Fruit fly (Drosophila melanogaster) whole organism, embryonic: ENCODE data around the gene CG45072.

Source experiments
- Ada2b ChIP-seq: fragments of 200-800 bp; sonication (Bioruptor generic); IDR thresholded peaks from 2 replicates; pipeline ENCODE4 v1.3.6; 2022; ENCODE audit warnings: missing biosample characterization, missing genetic modification characterization
- Awh ChIP-seq: fragments of 200-800 bp; sonication (Bioruptor generic); IDR thresholded peaks from 2 replicates; pipeline ENCODE4, ENCODE4 v1.3.6; 2022; ENCODE audit warnings: missing biosample characterization, missing genetic modification characterization
- CG10321 ChIP-seq: fragments of 200-800 bp; sonication (Bioruptor generic); IDR thresholded peaks from 2 replicates; pipeline ENCODE4 v1.3.6; 2022; ENCODE audit warnings: missing biosample characterization, missing genetic modification characterization
- CG11456 ChIP-seq: fragments of 200-800 bp; sonication (Bioruptor generic); IDR thresholded peaks from 3 replicates; pipeline ENCODE4 v1.3.6; 2022; ENCODE audit warnings: missing biosample characterization, missing genetic modification characterization
- CG11696 ChIP-seq: fragments of 200-800 bp; sonication (Bioruptor generic); IDR thresholded peaks from 2 replicates; pipeline ENCODE4 v1.3.6; 2022; ENCODE audit warnings: missing biosample characterization, missing genetic modification characterization
- CG12236 ChIP-seq: fragments of 200-800 bp; sonication (Bioruptor generic); optimal IDR thresholded peaks from 2 replicates; lab custom pipeline; 2016; ENCODE audit warnings: missing biosample characterization, missing genetic modification characterization
- CG12299 ChIP-seq: fragments of 200-800 bp; sonication (Bioruptor generic); optimal IDR thresholded peaks from 2 replicates; lab custom pipeline; 2018; ENCODE audit warnings: missing biosample characterization, mild to moderate bottlenecking, missing genetic modification characterization
- CG12659 ChIP-seq: fragments of 200-800 bp; sonication (Bioruptor generic); optimal IDR thresholded peaks from 3 replicates; lab custom pipeline; 2017; ENCODE audit warnings: mild to moderate bottlenecking, missing biosample characterization, missing genetic modification reagents, missing genetic modification characterization
- CG12942 ChIP-seq: fragments of 200-800 bp; sonication (Bioruptor generic); optimal IDR thresholded peaks from 3 replicates; lab custom pipeline; 2016; ENCODE audit warnings: missing biosample characterization, missing genetic modification characterization
- CG13775 ChIP-seq: fragments of 200-800 bp; sonication (Bioruptor generic); optimal IDR thresholded peaks from 3 replicates; lab custom pipeline; 2017; ENCODE audit warnings: missing biosample characterization, mild to moderate bottlenecking, missing genetic modification characterization
- CG15601 ChIP-seq: fragments of 200-800 bp; sonication (Bioruptor generic); optimal IDR thresholded peaks from 3 replicates; lab custom pipeline; 2019; ENCODE audit warnings: missing biosample characterization, mild to moderate bottlenecking, missing genetic modification characterization, moderate library complexity
- CG31388 ChIP-seq: fragments of 200-800 bp; sonication (Bioruptor generic); optimal IDR thresholded peaks from 2 replicates; lab custom pipeline; 2016; ENCODE audit warnings: missing biosample characterization, missing genetic modification characterization
- CG32532 ChIP-seq: fragments of 200-800 bp; sonication (Bioruptor generic); IDR thresholded peaks from 2 replicates; pipeline ENCODE4 v1.3.6; 2022; ENCODE audit warnings: missing biosample characterization, missing genetic modification characterization
- CG32772 ChIP-seq: fragments of 200-800 bp; sonication (Bioruptor generic); IDR thresholded peaks from 2 replicates; pipeline ENCODE4 v1.3.6; 2022; ENCODE audit warnings: missing biosample characterization, missing genetic modification characterization
- CG4424 ChIP-seq: fragments of 200-800 bp; sonication (Bioruptor generic); optimal IDR thresholded peaks from 3 replicates; lab custom pipeline; 2016; ENCODE audit warnings: missing biosample characterization, missing genetic modification characterization
- CG4730 ChIP-seq: fragments of 200-800 bp; sonication (Bioruptor generic); IDR thresholded peaks from 2 replicates; pipeline ENCODE4 v1.3.6; 2022; ENCODE audit warnings: missing biosample characterization, missing genetic modification characterization
- CG6272 ChIP-seq: fragments of 200-800 bp; sonication (Bioruptor generic); IDR thresholded peaks from 2 replicates; pipeline ENCODE4 v1.3.6; 2022; ENCODE audit warnings: missing biosample characterization, missing genetic modification characterization
- CG6683 ChIP-seq: fragments of 200-800 bp; sonication (Bioruptor generic); optimal IDR thresholded peaks from 2 replicates; lab custom pipeline; 2017; ENCODE audit warnings: missing biosample characterization, mild to moderate bottlenecking, missing genetic modification characterization, missing genetic modification reagents
- CG7839 ChIP-seq: fragments of 200-800 bp; sonication (Bioruptor generic); optimal IDR thresholded peaks from 3 replicates; lab custom pipeline; 2018; ENCODE audit warnings: missing biosample characterization, mild to moderate bottlenecking, missing genetic modification characterization, moderate library complexity
- Camta ChIP-seq: fragments of 200-800 bp; sonication (Bioruptor generic); optimal IDR thresholded peaks from 2 replicates; lab custom pipeline; 2016; ENCODE audit warnings: missing biosample characterization, missing genetic modification characterization
- CkIIα-i1 ChIP-seq: fragments of 200-800 bp; sonication (Bioruptor generic); IDR thresholded peaks from 2 replicates; pipeline ENCODE4 v1.3.6; 2022; ENCODE audit warnings: missing biosample characterization, missing genetic modification characterization
- Dp ChIP-seq: fragments of 200-800 bp; sonication (Bioruptor generic); optimal IDR thresholded peaks from 2 replicates; lab custom pipeline; 2018; ENCODE audit warnings: missing biosample characterization, mild to moderate bottlenecking, missing genetic modification characterization, moderate library complexity
- Ets97D ChIP-seq: fragments of 200-800 bp; sonication (Bioruptor generic); optimal IDR thresholded peaks from 3 replicates; lab custom pipeline; 2016; ENCODE audit warnings: missing biosample characterization, missing genetic modification characterization
- Fer2 ChIP-seq: fragments of 200-800 bp; sonication (Bioruptor generic); optimal IDR thresholded peaks from 2 replicates; lab custom pipeline; 2018; ENCODE audit warnings: missing biosample characterization, mild to moderate bottlenecking, missing genetic modification characterization, moderate library complexity
- H15 ChIP-seq: fragments of 200-800 bp; sonication (Bioruptor generic); IDR thresholded peaks from 3 replicates; pipeline ENCODE4 v1.3.6; 2022; ENCODE audit warnings: missing biosample characterization, missing genetic modification characterization
- HLH4C ChIP-seq: fragments of 200-800 bp; sonication (Bioruptor generic); IDR thresholded peaks from 3 replicates; pipeline ENCODE4 v1.3.6; 2022; ENCODE audit warnings: missing biosample characterization, missing genetic modification characterization; ENCODE audit not compliant: partially characterized antibody
- Hey ChIP-seq: fragments of 200-800 bp; sonication (Bioruptor generic); optimal IDR thresholded peaks from 3 replicates; lab custom pipeline; 2018; ENCODE audit warnings: missing biosample characterization, mild to moderate bottlenecking, missing genetic modification characterization
- Hmr ChIP-seq: fragments of 200-800 bp; sonication (Bioruptor generic); optimal IDR thresholded peaks from 3 replicates; lab custom pipeline; 2017; ENCODE audit warnings: mild to moderate bottlenecking, missing biosample characterization, missing genetic modification reagents, missing genetic modification characterization
- Mes4 ChIP-seq: fragments of 200-800 bp; sonication (Bioruptor generic); optimal IDR thresholded peaks from 2 replicates; lab custom pipeline; 2016; ENCODE audit warnings: missing biosample characterization, missing genetic modification characterization
- Ptx1 ChIP-seq: fragments of 200-800 bp; sonication (Bioruptor generic); IDR thresholded peaks from 2 replicates; pipeline ENCODE4 v1.3.6; 2022; ENCODE audit warnings: missing biosample characterization, missing genetic modification characterization
- Rfx ChIP-seq: fragments of 200-800 bp; sonication (Bioruptor generic); IDR thresholded peaks from 2 replicates; pipeline ENCODE4 v1.3.6; 2022; ENCODE audit warnings: missing biosample characterization, missing genetic modification characterization
- Rx ChIP-seq: fragments of 200-800 bp; sonication (Bioruptor generic); IDR thresholded peaks from 2 replicates; pipeline ENCODE4 v1.3.6; 2022; ENCODE audit warnings: missing biosample characterization, missing genetic modification characterization
- Scr ChIP-seq: fragments of 200-800 bp; sonication (Bioruptor generic); IDR thresholded peaks from 2 replicates; pipeline ENCODE4 v1.3.6; 2022; ENCODE audit warnings: missing biosample characterization, missing genetic modification characterization; ENCODE audit not compliant: partially characterized antibody
- Sin3A ChIP-seq: fragments of >200 bp; optimal IDR thresholded peaks from 2 replicates; lab custom pipeline; 2018
- Sry-δ ChIP-seq: fragments of 200-800 bp; sonication (Bioruptor generic); optimal IDR thresholded peaks from 2 replicates; lab custom pipeline; 2016; ENCODE audit warnings: missing biosample characterization, missing genetic modification characterization
- az2 ChIP-seq: fragments of 200-800 bp; sonication (Bioruptor generic); optimal IDR thresholded peaks from 3 replicates; lab custom pipeline; 2016; ENCODE audit warnings: missing biosample characterization, missing genetic modification characterization
- bab2 ChIP-seq: fragments of 200-800 bp; sonication (Bioruptor generic); optimal IDR thresholded peaks from 2 replicates; lab custom pipeline; 2016; ENCODE audit warnings: missing biosample characterization, missing genetic modification characterization
- bigmax ChIP-seq: fragments of 200-800 bp; sonication (Bioruptor generic); optimal IDR thresholded peaks from 2 replicates; lab custom pipeline; 2018; ENCODE audit warnings: missing biosample characterization, mild to moderate bottlenecking, missing genetic modification characterization
- btn ChIP-seq: fragments of 200-800 bp; sonication (Bioruptor generic); optimal IDR thresholded peaks from 2 replicates; lab custom pipeline; 2016; ENCODE audit warnings: missing biosample characterization, missing genetic modification characterization
- croc ChIP-seq: fragments of 200-800 bp; sonication (Bioruptor generic); conservative IDR thresholded peaks from 3 replicates; pipeline ENCODE4 v1.3.6; 2022; ENCODE audit warnings: missing biosample characterization, missing genetic modification characterization
- ftz-f1 ChIP-seq: fragments of 200-800 bp; sonication (Bioruptor generic); optimal IDR thresholded peaks from 2 replicates; lab custom pipeline; 2016; ENCODE audit warnings: missing biosample characterization, missing genetic modification characterization
- gem ChIP-seq: fragments of 200-800 bp; sonication (Bioruptor generic); optimal IDR thresholded peaks from 2 replicates; lab custom pipeline; 2019; ENCODE audit warnings: missing biosample characterization, mild to moderate bottlenecking, missing genetic modification characterization, moderate library complexity
- kay ChIP-seq: fragments of 200-800 bp; sonication (Bioruptor generic); optimal IDR thresholded peaks from 2 replicates; lab custom pipeline; 2016; ENCODE audit warnings: missing biosample characterization, missing genetic modification characterization
- mld ChIP-seq: fragments of 200-800 bp; sonication (Bioruptor generic); IDR thresholded peaks from 3 replicates; pipeline ENCODE4 v1.3.6; 2022; ENCODE audit warnings: missing biosample characterization, missing genetic modification characterization; ENCODE audit not compliant: partially characterized antibody
- org-1 ChIP-seq: fragments of 200-800 bp; sonication (Bioruptor generic); optimal IDR thresholded peaks from 2 replicates; lab custom pipeline; 2017; ENCODE audit warnings: missing biosample characterization, missing genetic modification characterization
- otp ChIP-seq: fragments of 200-800 bp; sonication (Bioruptor generic); IDR thresholded peaks from 3 replicates; pipeline ENCODE4, ENCODE4 v1.3.6; 2022; ENCODE audit warnings: missing biosample characterization, missing genetic modification characterization
- pros ChIP-seq: fragments of 200-800 bp; sonication (Bioruptor generic); optimal IDR thresholded peaks from 3 replicates; lab custom pipeline; 2019; ENCODE audit warnings: missing biosample characterization, mild to moderate bottlenecking, missing genetic modification characterization, moderate library complexity
- ranshi ChIP-seq: fragments of 200-800 bp; sonication (Bioruptor generic); IDR thresholded peaks from 2 replicates; pipeline ENCODE4 v1.3.6; 2022; ENCODE audit warnings: missing biosample characterization, missing genetic modification characterization
- row ChIP-seq: fragments of 200-800 bp; sonication (Bioruptor generic); IDR thresholded peaks from 3 replicates; pipeline ENCODE4 v1.3.6; 2022; ENCODE audit warnings: missing biosample characterization, missing genetic modification characterization
- run ChIP-seq: fragments of 200-800 bp; sonication (Bioruptor generic); optimal IDR thresholded peaks from 3 replicates; lab custom pipeline; 2018; ENCODE audit warnings: missing biosample characterization, mild to moderate bottlenecking, missing genetic modification characterization
- sqz ChIP-seq: fragments of 200-800 bp; sonication (Bioruptor generic); optimal IDR thresholded peaks from 3 replicates; lab custom pipeline; 2018; ENCODE audit warnings: missing biosample characterization, mild to moderate bottlenecking, missing genetic modification characterization
- zfh2 ChIP-seq: fragments of 200-800 bp; sonication (Bioruptor generic); optimal IDR thresholded peaks from 2 replicates; lab custom pipeline; 2016; ENCODE audit warnings: missing biosample characterization, missing genetic modification characterization

Gene CG45072

DNA sequence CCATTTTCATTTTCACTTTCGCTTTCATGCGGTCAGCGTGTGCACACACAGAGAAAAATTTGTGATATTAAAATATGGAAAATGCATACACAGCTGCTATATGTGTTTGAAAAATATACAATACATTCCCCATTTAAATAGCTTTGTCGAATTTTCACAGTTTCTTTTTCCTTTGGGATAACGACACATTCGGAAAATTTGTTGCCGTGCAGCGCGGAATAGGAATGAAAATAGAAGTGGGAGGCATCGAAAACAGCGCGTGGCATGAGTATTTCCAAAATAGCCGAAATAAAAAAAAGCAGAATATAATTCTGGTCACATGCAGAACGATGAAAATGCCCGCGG lies 30.4 kb downstream of the CG45072 start (continued):
- peak; percentile 89 for TF ChIP-seq CG7839 (tag; lab: Kevin White, UChicago)
- peak; percentile 84 for TF ChIP-seq zfh2 (GFP tag; lab: Kevin White, UChicago)
- peak; percentile 88 for TF ChIP-seq H15
- no peak for TF ChIP-seq bigmax (GFP tag; lab: Kevin White, UChicago)
- peak; percentile 57 for TF ChIP-seq Ets97D (GFP tag; lab: Kevin White, UChicago)
- TF ChIP-seq Rx (GFP tag; lab: Robert Waterston, UW), result peak; percentile 74
- peak; percentile 90 for TF ChIP-seq CG11456 (GFP tag; lab: Robert Waterston, UW)
- TF ChIP-seq CG10321 (GFP tag; lab: Robert Waterston, UW), result peak; percentile 47; the same call in 1 of the 2 replicates
- peak; percentile 37 for TF ChIP-seq ftz-f1
- no peak for TF ChIP-seq pros (GFP tag; lab: Kevin White, UChicago)
- peak; percentile 17 for TF ChIP-seq sqz (GFP tag; lab: Kevin White, UChicago)
- TF ChIP-seq CG32772 (GFP tag; lab: Robert Waterston, UW), result peak; percentile 91
- TF ChIP-seq Dp, result no peak
- peak; percentile 90 for TF ChIP-seq ranshi
- peak; percentile 78 for TF ChIP-seq org-1 (GFP tag; lab: Kevin White, UChicago)
- TF ChIP-seq CkIIα-i1, result 0 out of 2 replicates have a peak, but pooled peaks have one; percentile 40
- TF ChIP-seq Hey, result peak; percentile 56
- peak; percentile 60; the same call in 2 of the 3 replicates for TF ChIP-seq croc (GFP tag; lab: Robert Waterston, UW)
- TF ChIP-seq HLH4C (GFP tag; lab: Robert Waterston, UW), result no peak
- peak; percentile 89 for TF ChIP-seq Hmr (GFP tag; lab: Kevin White, UChicago)
- peak; percentile 80; the same call in 2 of the 3 replicates for TF ChIP-seq otp (GFP tag; lab: Robert Waterston, UW)
- TF ChIP-seq CG4730 (GFP tag; lab: Robert Waterston, UW), result peak; percentile 75
- TF ChIP-seq btn (GFP tag; lab: Kevin White, UChicago), result peak; percentile 74
- TF ChIP-seq CG12236 (GFP tag; lab: Kevin White, UChicago), result peak; percentile 73
- peak; percentile 49 for TF ChIP-seq Sry-δ (GFP tag; lab: Kevin White, UChicago)
- TF ChIP-seq mld, result no peak
- peak; percentile 74 for TF ChIP-seq Mes4 (GFP tag; lab: Kevin White, UChicago)
- TF ChIP-seq CG15601 (tag; lab: Kevin White, UChicago), result peak; percentile 58
- TF ChIP-seq CG6272 (GFP tag; lab: Robert Waterston, UW), result peak; percentile 74
- peak; percentile 91 for TF ChIP-seq row (GFP tag; lab: Robert Waterston, UW)
- peak; percentile 69 for TF ChIP-seq kay (GFP tag; lab: Kevin White, UChicago)
- peak; percentile 87 for TF ChIP-seq CG12659 (GFP tag; lab: Kevin White, UChicago)
- TF ChIP-seq CG6683 (GFP tag; lab: Kevin White, UChicago), result peak; percentile 62
- peak; percentile 91 for TF ChIP-seq CG32532 (GFP tag; lab: Robert Waterston, UW)
- peak; percentile 82 for TF ChIP-seq az2 (GFP tag; lab: Kevin White, UChicago)
- peak; percentile 81 for TF ChIP-seq CG12299
- TF ChIP-seq Scr (GFP tag; lab: Robert Waterston, UW), result no peak
- peak; percentile 85 for TF ChIP-seq Ada2b (GFP tag; lab: Robert Waterston, UW)
- peak; percentile 75 for TF ChIP-seq CG12942
- peak; percentile 87 for TF ChIP-seq run (tag; lab: Kevin White, UChicago)
- peak; percentile 88 for TF ChIP-seq Awh
- TF ChIP-seq Fer2, result peak; percentile 69
- peak; percentile 86 for TF ChIP-seq Camta (GFP tag; lab: Kevin White, UChicago)
- peak; percentile 90 for TF ChIP-seq gem (tag; lab: Kevin White, UChicago)
- TF ChIP-seq CG13775 (GFP tag; lab: Kevin White, UChicago), result peak; percentile 65
- peak; percentile 91 for TF ChIP-seq Rfx
- TF ChIP-seq Ptx1 (GFP tag; lab: Robert Waterston, UW), result peak; percentile 92
- TF ChIP-seq CG4424 (GFP tag; lab: Kevin White, UChicago), result peak; percentile 65
- peak; percentile 62 for TF ChIP-seq CG31388 (GFP tag; lab: Kevin White, UChicago)
- TF ChIP-seq Sin3A (lab: Kevin White, UChicago), result no peak
- TF ChIP-seq CG11696 (GFP tag; lab: Robert Waterston, UW), result peak; percentile 51
- TF ChIP-seq bab2 (GFP tag; lab: Kevin White, UChicago), result peak; percentile 90
